Fruit fly (Drosophila melanogaster) whole organism, embryonic: ENCODE results near the gene Osi20.
A peak's percentile ranks its signal among the peaks of the same experiment; 100 is the strongest.

Experiments
- Aef1 ChIP-seq: fragments of 200-800 bp; sonication (Bioruptor generic); IDR thresholded peaks from 3 replicates; pipeline ENCODE4 v1.3.6; 2022; ENCODE audit warnings: missing biosample characterization, missing genetic modification characterization
- BEAF-32 ChIP-seq: fragments of 200-800 bp; sonication (Bioruptor generic); optimal IDR thresholded peaks from 3 replicates; lab custom pipeline; 2017; ENCODE audit warnings: missing biosample characterization, missing genetic modification characterization, mild to moderate bottlenecking, moderate library complexity, missing genetic modification reagents
- Bdp1 ChIP-seq: fragments of 200-800 bp; sonication (Bioruptor generic); optimal IDR thresholded peaks from 3 replicates; lab custom pipeline; 2016; ENCODE audit warnings: missing biosample characterization, missing genetic modification characterization
- Bteb2 ChIP-seq: fragments of 200-800 bp; sonication (Bioruptor generic); optimal IDR thresholded peaks from 2 replicates; lab custom pipeline; 2016; ENCODE audit warnings: missing biosample characterization, missing genetic modification characterization
- CG12659 ChIP-seq: fragments of 200-800 bp; sonication (Bioruptor generic); optimal IDR thresholded peaks from 3 replicates; lab custom pipeline; 2017; ENCODE audit warnings: mild to moderate bottlenecking, missing biosample characterization, missing genetic modification reagents, missing genetic modification characterization
- CG14710 ChIP-seq: fragments of 200-800 bp; sonication (Bioruptor generic); optimal IDR thresholded peaks from 3 replicates; lab custom pipeline; 2019; ENCODE audit warnings: missing biosample characterization, mild to moderate bottlenecking, missing genetic modification characterization, moderate library complexity
- CG1603 ChIP-seq: fragments of 200-800 bp; sonication (Bioruptor generic); optimal IDR thresholded peaks from 2 replicates; lab custom pipeline; 2019; ENCODE audit warnings: missing biosample characterization, mild to moderate bottlenecking, missing genetic modification characterization, moderate library complexity
- CG17361 ChIP-seq: fragments of 200-800 bp; sonication (Bioruptor generic); IDR thresholded peaks from 3 replicates; pipeline ENCODE4 v1.3.6; 2022; ENCODE audit warnings: missing biosample characterization, missing genetic modification characterization
- CG17612 ChIP-seq: fragments of 200-800 bp; sonication (Bioruptor generic); IDR thresholded peaks from 2 replicates; pipeline ENCODE4 v1.3.6; 2022; ENCODE audit warnings: missing biosample characterization, missing genetic modification characterization
- CG18262 ChIP-seq: fragments of 200-800 bp; optimal IDR thresholded peaks from 3 replicates; lab custom pipeline; 2019; ENCODE audit warnings: missing biosample characterization, mild to moderate bottlenecking, missing genetic modification characterization, moderate library complexity
- CG31365 ChIP-seq: fragments of 200-800 bp; sonication (Bioruptor generic); optimal IDR thresholded peaks from 2 replicates; lab custom pipeline; 2018; ENCODE audit warnings: missing biosample characterization, mild to moderate bottlenecking, missing genetic modification characterization
- CG34224 ChIP-seq: fragments of 200-800 bp; sonication (Bioruptor generic); IDR thresholded peaks from 3 replicates; pipeline ENCODE4 v1.3.6; 2022; ENCODE audit warnings: missing biosample characterization, missing genetic modification characterization; ENCODE audit not compliant: partially characterized antibody
- CG4360 ChIP-seq: fragments of 200-800 bp; sonication (Bioruptor generic); IDR thresholded peaks from 2 replicates; pipeline ENCODE4 v1.3.6; 2022; ENCODE audit warnings: missing biosample characterization, missing genetic modification characterization
- CG5953 ChIP-seq: fragments of 200-800 bp; sonication (Bioruptor generic); IDR thresholded peaks from 2 replicates; pipeline ENCODE4 v1.3.6; 2022; ENCODE audit warnings: missing biosample characterization, missing genetic modification characterization
- CG7963 ChIP-seq: fragments of 200-800 bp; sonication (Bioruptor generic); IDR thresholded peaks from 3 replicates; pipeline ENCODE4 v1.3.6; 2022; ENCODE audit warnings: missing biosample characterization, missing genetic modification characterization; ENCODE audit not compliant: partially characterized antibody
- CG8089 ChIP-seq: fragments of 200-800 bp; sonication (Bioruptor generic); optimal IDR thresholded peaks from 3 replicates; lab custom pipeline; 2016; ENCODE audit warnings: missing biosample characterization, missing genetic modification characterization
- CG9215 ChIP-seq: fragments of 200-800 bp; sonication (Bioruptor generic); IDR thresholded peaks from 2 replicates; pipeline ENCODE4 v1.3.6; 2022; ENCODE audit warnings: missing biosample characterization, missing genetic modification characterization
- CG9797 ChIP-seq: fragments of 200-800 bp; sonication (Bioruptor generic); optimal IDR thresholded peaks from 3 replicates; lab custom pipeline; 2018; ENCODE audit warnings: missing biosample characterization, mild to moderate bottlenecking, missing genetic modification characterization
- CTCF ChIP-seq: fragments of 200-800 bp; sonication (Bioruptor generic); optimal IDR thresholded peaks from 2 replicates; lab custom pipeline; 2017; ENCODE audit warnings: missing biosample characterization, mild to moderate bottlenecking, missing genetic modification characterization, moderate library complexity
- Dbx ChIP-seq: fragments of 200-800 bp; sonication (Bioruptor generic); IDR thresholded peaks from 3 replicates; pipeline ENCODE4 v1.3.6; 2022; ENCODE audit warnings: missing biosample characterization, missing genetic modification characterization
- Dref ChIP-seq: fragments of 200-800 bp; sonication (Bioruptor generic); IDR thresholded peaks from 2 replicates; pipeline ENCODE4 v1.3.6; 2022; ENCODE audit warnings: missing biosample characterization, missing genetic modification characterization
- E2f2 ChIP-seq: fragments of 200-800 bp; sonication (Bioruptor generic); IDR thresholded peaks from 2 replicates; pipeline ENCODE4 v1.3.6; 2022; ENCODE audit warnings: missing biosample characterization, missing genetic modification characterization
- Elba2 ChIP-seq: fragments of 200-800 bp; sonication (Bioruptor generic); optimal IDR thresholded peaks from 3 replicates; lab custom pipeline; 2016; ENCODE audit warnings: missing biosample characterization, missing genetic modification characterization
- Ets97D ChIP-seq: fragments of 200-800 bp; sonication (Bioruptor generic); optimal IDR thresholded peaks from 3 replicates; lab custom pipeline; 2016; ENCODE audit warnings: missing biosample characterization, missing genetic modification characterization
- HLHmδ ChIP-seq: fragments of 200-800 bp; sonication (Bioruptor generic); optimal IDR thresholded peaks from 2 replicates; lab custom pipeline; 2018; ENCODE audit warnings: missing biosample characterization, mild to moderate bottlenecking, missing genetic modification characterization, moderate library complexity
- Hey ChIP-seq: fragments of 200-800 bp; sonication (Bioruptor generic); optimal IDR thresholded peaks from 3 replicates; lab custom pipeline; 2018; ENCODE audit warnings: missing biosample characterization, mild to moderate bottlenecking, missing genetic modification characterization
- Nf-YA ChIP-seq: fragments of 200-800 bp; sonication (Bioruptor generic); IDR thresholded peaks from 2 replicates; pipeline ENCODE4 v1.3.6; 2022; ENCODE audit warnings: missing biosample characterization, missing genetic modification characterization
- Scr ChIP-seq: fragments of 200-800 bp; sonication (Bioruptor generic); IDR thresholded peaks from 2 replicates; pipeline ENCODE4 v1.3.6; 2022; ENCODE audit warnings: missing biosample characterization, missing genetic modification characterization; ENCODE audit not compliant: partially characterized antibody
- Ssrp ChIP-seq: fragments of 200-800 bp; sonication (Bioruptor generic); optimal IDR thresholded peaks from 2 replicates; lab custom pipeline; 2018; ENCODE audit warnings: missing biosample characterization, mild to moderate bottlenecking, missing genetic modification characterization, moderate library complexity
- YL-1 ChIP-seq: fragments of 200-800 bp; sonication (Bioruptor generic); optimal IDR thresholded peaks from 3 replicates; lab custom pipeline; 2017; ENCODE audit warnings: missing biosample characterization, mild to moderate bottlenecking, missing genetic modification characterization
- ab ChIP-seq: fragments of 200-800 bp; sonication (Bioruptor generic); optimal IDR thresholded peaks from 2 replicates; lab custom pipeline; 2016; ENCODE audit warnings: missing biosample characterization, missing genetic modification characterization
- aop ChIP-seq: fragments of 200-800 bp; sonication (Bioruptor generic); IDR thresholded peaks from 2 replicates; pipeline ENCODE4 v1.3.6; 2022; ENCODE audit warnings: missing biosample characterization, missing genetic modification characterization
- bbx ChIP-seq: fragments of 200-800 bp; sonication (Bioruptor generic); IDR thresholded peaks from 2 replicates; pipeline ENCODE4 v1.3.6; 2022; ENCODE audit warnings: missing biosample characterization, missing genetic modification characterization; ENCODE audit not compliant: partially characterized antibody
- dmrt11E ChIP-seq: fragments of 200-800 bp; sonication (Bioruptor generic); optimal IDR thresholded peaks from 3 replicates; lab custom pipeline; 2018; ENCODE audit warnings: missing biosample characterization, mild to moderate bottlenecking, missing genetic modification characterization, moderate library complexity
- exex ChIP-seq: fragments of 200-800 bp; sonication (Bioruptor generic); optimal IDR thresholded peaks from 4 replicates; lab custom pipeline; 2018; ENCODE audit warnings: missing biosample characterization, mild to moderate bottlenecking, missing genetic modification characterization, moderate library complexity
- fd102C ChIP-seq: fragments of 200-800 bp; sonication (Bioruptor generic); optimal IDR thresholded peaks from 2 replicates; lab custom pipeline; 2018; ENCODE audit warnings: missing biosample characterization, mild to moderate bottlenecking, missing genetic modification characterization, moderate library complexity
- fd64A ChIP-seq: fragments of 200-800 bp; sonication (Bioruptor generic); optimal IDR thresholded peaks from 3 replicates; lab custom pipeline; 2018; ENCODE audit warnings: missing biosample characterization, mild to moderate bottlenecking, missing genetic modification characterization
- gro ChIP-seq: fragments of 200-800 bp; sonication (Bioruptor generic); optimal IDR thresholded peaks from 2 replicates; lab custom pipeline; 2016; ENCODE audit warnings: missing biosample characterization, missing genetic modification characterization
- inv ChIP-seq: fragments of 200-800 bp; sonication (Bioruptor generic); IDR thresholded peaks from 2 replicates; pipeline ENCODE4 v1.3.6; 2022; ENCODE audit warnings: missing biosample characterization, missing genetic modification characterization; ENCODE audit not compliant: partially characterized antibody
- jigr1 ChIP-seq: fragments of 200-800 bp; sonication (Bioruptor generic); IDR thresholded peaks from 3 replicates; pipeline ENCODE4 v1.3.6; 2022; ENCODE audit warnings: missing biosample characterization, missing genetic modification characterization
- klu ChIP-seq: fragments of 200-800 bp; sonication (Bioruptor generic); IDR thresholded peaks from 2 replicates; pipeline ENCODE4 v1.3.6; 2022; ENCODE audit warnings: missing biosample characterization, missing genetic modification characterization
- pan ChIP-seq, 4 experiments: fragments of >200 bp in 3 of 4; fragments of 200-800 bp in 1 of 4; sonication (Bioruptor generic) in 1 of 4; optimal IDR thresholded peaks in 3 of 4; IDR thresholded peaks in 1 of 4; 2 replicates each; pipeline versions ENCODE4 v1.3.6 to Lab custom; 2017 to 2022; ENCODE audit warnings: missing biosample characterization in 2 of 4, missing genetic modification characterization in 2 of 4, mixed read lengths in 1 of 4
- pita ChIP-seq: fragments of 200-800 bp; sonication (Bioruptor generic); optimal IDR thresholded peaks from 2 replicates; lab custom pipeline; 2017; ENCODE audit warnings: missing biosample characterization, mild to moderate bottlenecking, missing genetic modification characterization
- sc ChIP-seq, 3 experiments: fragments of >200 bp in 2 of 3; fragments of 200-800 bp in 1 of 3; sonication (Bioruptor generic) in 1 of 3; optimal IDR thresholded peaks; 2 replicates in 2 of 3; 3 replicates in 1 of 3; lab custom pipeline; 2017; ENCODE audit warnings: mild to moderate bottlenecking in 1 of 3, missing biosample characterization in 1 of 3, missing genetic modification characterization in 1 of 3, missing genetic modification reagents in 1 of 3
- sna ChIP-seq: fragments of 200-800 bp; sonication (Bioruptor generic); IDR thresholded peaks from 2 replicates; pipeline ENCODE4 v1.3.6; 2022; ENCODE audit warnings: missing biosample characterization, missing genetic modification characterization; ENCODE audit not compliant: partially characterized antibody
- ssp ChIP-seq: fragments of 200-800 bp; sonication (Bioruptor generic); IDR thresholded peaks from 2 replicates; pipeline ENCODE4 v1.3.6; 2022; ENCODE audit warnings: missing biosample characterization, missing genetic modification characterization
- tin ChIP-seq: fragments of 200-800 bp; sonication (Bioruptor generic); optimal IDR thresholded peaks from 3 replicates; lab custom pipeline; 2016; ENCODE audit warnings: missing biosample characterization, missing genetic modification characterization
- tna ChIP-seq: fragments of 200-800 bp; sonication (Bioruptor generic); IDR thresholded peaks from 2 replicates; pipeline ENCODE4 v1.3.6; 2022; ENCODE audit warnings: missing biosample characterization, missing genetic modification characterization; ENCODE audit not compliant: partially characterized antibody
- trh ChIP-seq: fragments of 200-800 bp; sonication (Bioruptor generic); optimal IDR thresholded peaks from 2 replicates; lab custom pipeline; 2016; ENCODE audit warnings: missing biosample characterization, missing genetic modification characterization

Osi20 gene

dm6 chr3R:6382733-6383465 lies 43.0 kb downstream of the Osi20 start, which contains the start of gene gzl (continued):
- TF ChIP-seq Aef1 (GFP tag; lab: Robert Waterston, UW) (peak; percentile 31; the same call in 1 of the 3 replicates), fd64A (no peak), Bdp1 (GFP tag; lab: Kevin White, UChicago) (no peak), HLHmδ (GFP tag; lab: Kevin White, UChicago) (no peak), Nf-YA (GFP tag; lab: Robert Waterston, UW) (no peak), inv (GFP tag; lab: Robert Waterston, UW) (peak; percentile 96), pan (optimal IDR thresholded peaks at IDR 0.05; lab: Kevin White, UChicago) (no peak), pan (GFP tag; optimal IDR thresholded peaks at IDR 0.05 in 1 of 2, IDR thresholded peaks at IDR 0.05 in 1 of 2) (no peak), CG14710 (peak; percentile 42), bbx (GFP tag; lab: Robert Waterston, UW) (peak; percentile 99), CG9215 (GFP tag; lab: Robert Waterston, UW) (no peak), YL-1 (GFP tag; lab: Kevin White, UChicago) (peak; percentile 72), Ets97D (GFP tag; lab: Kevin White, UChicago) (peak; percentile 43), E2f2 (GFP tag; lab: Robert Waterston, UW) (peak; percentile 70), CG1603 (peak; percentile 60), CG7963 (peak; percentile 96), jigr1 (GFP tag; lab: Robert Waterston, UW) (no peak), CTCF (GFP tag; lab: Kevin White, UChicago) (no peak), trh (GFP tag; lab: Kevin White, UChicago) (no peak), sc (optimal IDR thresholded peaks at IDR 0.05; lab: Kevin White, UChicago) (no peak), sc (GFP tag; optimal IDR thresholded peaks at IDR 0.05; lab: Kevin White, UChicago) (no peak), CG18262 (tag; lab: Kevin White, UChicago) (no peak), dmrt11E (tag; lab: Kevin White, UChicago) (no peak), CG17361 (GFP tag; lab: Robert Waterston, UW) (no peak), CG4360 (peak; percentile 42; the same call in 1 of the 2 replicates), CG9797 (GFP tag; lab: Kevin White, UChicago) (peak; percentile 30), CG31365 (no peak), pita (no peak), ab (GFP tag; lab: Kevin White, UChicago) (no peak), Dbx (GFP tag; lab: Robert Waterston, UW) (0 out of 3 replicates have a peak, but pooled peaks have one; percentile 8), gro (GFP tag; lab: Kevin White, UChicago) (peak; percentile 36), exex (tag; lab: Kevin White, UChicago) (peak; percentile 43), Elba2 (GFP tag; lab: Kevin White, UChicago) (no peak), CG8089 (GFP tag; lab: Kevin White, UChicago) (no peak), BEAF-32 (GFP tag; lab: Kevin White, UChicago) (peak; percentile 95), Scr (peak; percentile 97), tna (peak; percentile 97), tin (no peak), CG34224 (GFP tag; lab: Robert Waterston, UW) (peak; percentile 96), Ssrp (tag; lab: Kevin White, UChicago) (no peak), CG5953 (GFP tag; lab: Robert Waterston, UW) (no peak), Dref (GFP tag; lab: Robert Waterston, UW) (peak; percentile 97), Bteb2 (GFP tag; lab: Kevin White, UChicago) (no peak), CG17612 (GFP tag; lab: Robert Waterston, UW) (no peak), Hey (tag; lab: Kevin White, UChicago) (no peak), sna (peak; percentile 95), klu (no peak), fd102C (GFP tag; lab: Kevin White, UChicago) (no peak), aop (GFP tag; lab: Robert Waterston, UW) (no peak), CG12659 (peak; percentile 29), ssp (GFP tag; lab: Robert Waterston, UW) (no peak)
